Worm (Caenorhabditis elegans): ENCODE measurements around the gene npr-36.

The npr-36 gene

DNA sequence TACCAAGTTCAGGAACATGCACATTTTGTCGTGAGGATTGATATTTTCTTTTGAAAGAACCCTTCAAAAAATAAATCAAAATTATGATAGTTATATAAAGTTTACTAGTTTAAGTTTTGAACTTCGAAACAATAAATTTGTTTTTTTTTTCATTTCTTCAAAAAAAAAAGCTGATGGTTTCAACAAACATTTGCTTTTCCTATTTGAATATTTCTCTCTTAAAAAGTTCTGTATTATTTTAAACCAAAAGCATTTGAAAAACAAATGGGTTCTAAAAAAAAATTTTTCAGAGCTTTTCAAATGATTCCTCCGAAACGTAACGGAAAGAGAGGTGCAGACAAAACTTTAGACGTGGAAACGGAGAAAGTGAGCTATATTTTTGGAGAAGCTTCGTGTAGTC is 19.1 kb upstream of the npr-36 start, which contains the start of gene C53C11.1:
Gene C53C11.1, plus strand, starts transcription at position 301 of the 400 bp plus-strand sequence.
- no peak for TF ChIP-seq R02D3.7 (tag; optimal IDR thresholded peaks at IDR 0.05)
- no peak for TF ChIP-seq egl-27 (tag; optimal IDR thresholded peaks at IDR 0.05)
- no peak for TF ChIP-seq crh-2 (tag; optimal IDR thresholded peaks at IDR 0.05)
- no peak for TF ChIP-seq mbf-1 (tag; optimal IDR thresholded peaks at IDR 0.05)
- TF ChIP-seq lin-11 (tag; optimal IDR thresholded peaks at IDR 0.05), result no peak
- TF ChIP-seq blmp-1 (tag; optimal IDR thresholded peaks at IDR 0.05; ENCODE audit: insufficient read depth), result no peak
- no peak for TF ChIP-seq nhr-77 (tag; optimal IDR thresholded peaks at IDR 0.05)
- TF ChIP-seq sma-3 (GFP tag; optimal IDR thresholded peaks at IDR 0.05), result no peak

DNA sequence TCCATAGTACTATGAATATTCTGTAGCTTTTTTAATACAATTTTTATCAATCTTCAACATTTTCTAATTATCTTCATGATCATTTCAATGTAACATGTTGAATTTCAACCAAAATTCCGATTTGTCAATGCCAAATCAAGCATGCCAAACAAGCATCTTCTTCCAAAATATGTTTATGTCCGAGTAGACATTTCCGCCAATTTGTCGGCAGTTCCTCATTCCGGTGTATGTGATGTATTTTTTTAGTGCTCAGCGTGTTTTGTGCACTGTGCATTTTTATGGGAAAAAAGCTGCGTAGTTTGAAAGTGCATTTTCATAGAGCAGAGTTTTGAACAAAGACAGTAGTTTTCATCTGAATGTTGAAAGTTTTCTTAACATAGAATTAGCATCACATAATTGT is 10.1 kb upstream of the npr-36 start:
- TF ChIP-seq skn-1 (tag; optimal IDR thresholded peaks at IDR 0.05), result no peak
- no peak for TF ChIP-seq snpc-4 (tag; optimal IDR thresholded peaks at IDR 0.05)
- no peak for TF ChIP-seq nhr-10 (tag; optimal IDR thresholded peaks at IDR 0.05)
- no peak for TF ChIP-seq peb-1 (tag; optimal IDR thresholded peaks at IDR 0.05)
- TF ChIP-seq nhr-23 (tag; optimal IDR thresholded peaks at IDR 0.05), result no peak
- no peak for TF ChIP-seq ZK546.5 (tag; optimal IDR thresholded peaks at IDR 0.05)
- no peak for TF ChIP-seq elt-3 (tag; optimal IDR thresholded peaks at IDR 0.05)
- TF ChIP-seq nhr-21 (tag; optimal IDR thresholded peaks at IDR 0.05), result no peak

DNA sequence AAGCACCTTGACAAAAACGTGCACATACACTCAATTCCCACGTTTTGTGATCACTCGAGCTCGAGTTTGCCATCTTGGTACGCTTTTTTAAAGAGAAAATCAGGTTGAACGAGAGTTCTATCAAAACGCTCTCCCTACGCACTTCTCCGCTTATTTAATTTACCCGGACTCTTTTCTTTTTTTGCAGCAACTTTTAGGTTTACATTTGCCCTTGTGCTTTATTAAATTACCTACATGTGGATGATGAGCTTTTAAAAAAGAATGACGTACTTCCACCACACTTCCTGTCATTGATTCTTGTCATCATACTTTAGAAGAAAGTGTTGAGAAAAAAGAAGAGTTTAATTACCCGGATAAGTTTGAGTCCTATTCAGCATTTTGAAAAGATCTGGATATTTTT is 7.5 kb upstream of the npr-36 start:
- no peak for TF ChIP-seq nhr-12 (tag; optimal IDR thresholded peaks at IDR 0.05)
- no peak for TF ChIP-seq Y55F3AM.14 (GFP tag; optimal IDR thresholded peaks at IDR 0.05)
- peak; percentile 33 for TF ChIP-seq sma-9 (GFP tag; optimal IDR thresholded peaks at IDR 0.05)
- TF ChIP-seq sma-9 (tag; optimal IDR thresholded peaks at IDR 0.05), result no peak
- no peak for TF ChIP-seq snpc-4 (tag; optimal IDR thresholded peaks at IDR 0.05)
- no peak for TF ChIP-seq ama-1 (optimal IDR thresholded peaks at IDR 0.05)
- TF ChIP-seq nhr-25 (tag; optimal IDR thresholded peaks at IDR 0.05), result no peak
- TF ChIP-seq blmp-1 (tag; optimal IDR thresholded peaks at IDR 0.05; ENCODE audit: insufficient read depth), result no peak
- TF ChIP-seq C34F6.9 (tag; optimal IDR thresholded peaks at IDR 0.05), result peak; percentile 3
- no peak for TF ChIP-seq elt-1 (tag; optimal IDR thresholded peaks at IDR 0.05)
- no peak for TF ChIP-seq peb-1 (tag; optimal IDR thresholded peaks at IDR 0.05)
- TF ChIP-seq dmd-4 (tag; optimal IDR thresholded peaks at IDR 0.05), result no peak

DNA sequence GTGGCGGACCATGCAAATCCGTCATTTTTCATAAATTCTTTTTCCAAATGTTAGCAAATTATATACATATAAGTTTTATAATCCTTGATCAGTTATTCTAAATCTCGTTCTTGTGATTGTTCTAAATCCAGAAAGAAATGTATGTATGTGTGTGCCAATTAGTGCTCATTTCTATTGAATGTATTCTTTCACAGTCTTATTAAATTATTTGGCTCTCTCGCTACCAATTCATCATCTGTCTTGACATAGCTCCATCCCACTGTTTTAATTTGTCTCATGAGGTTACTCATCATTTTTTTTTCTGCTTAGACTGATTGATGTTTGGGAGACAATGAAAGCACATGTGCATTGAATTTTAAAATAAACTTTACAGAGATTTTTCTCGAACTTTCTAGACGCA is 4.1 kb upstream of the npr-36 start:
- no peak for TF ChIP-seq unc-39 (tag; optimal IDR thresholded peaks at IDR 0.05)
- no peak for TF ChIP-seq nhr-77 (tag; optimal IDR thresholded peaks at IDR 0.05)
- TF ChIP-seq nhr-12 (tag; optimal IDR thresholded peaks at IDR 0.05), result no peak
- TF ChIP-seq F13H6.1 (tag; optimal IDR thresholded peaks at IDR 0.05), result no peak
- TF ChIP-seq alr-1 (tag; optimal IDR thresholded peaks at IDR 0.05), result no peak
- TF ChIP-seq ama-1 (optimal IDR thresholded peaks at IDR 0.05), result no peak
- no peak for TF ChIP-seq skn-1 (tag; optimal IDR thresholded peaks at IDR 0.05)
- no peak for TF ChIP-seq nhr-6 (tag; optimal IDR thresholded peaks at IDR 0.05)
- no peak for TF ChIP-seq ztf-1 (GFP tag; conservative IDR thresholded peaks at IDR 0.05)
- TF ChIP-seq nhr-10 (tag; optimal IDR thresholded peaks at IDR 0.05), result no peak
- no peak for TF ChIP-seq ZK546.5 (tag; optimal IDR thresholded peaks at IDR 0.05)
- no peak for TF ChIP-seq nhr-23 (tag; optimal IDR thresholded peaks at IDR 0.05)
- no peak for TF ChIP-seq elt-3 (tag; optimal IDR thresholded peaks at IDR 0.05)
- TF ChIP-seq dmd-4 (tag; optimal IDR thresholded peaks at IDR 0.05), result no peak
- TF ChIP-seq nhr-129 (tag; optimal IDR thresholded peaks at IDR 0.05), result no peak
- TF ChIP-seq mab-5 (tag; optimal IDR thresholded peaks at IDR 0.05), result no peak
- TF ChIP-seq blmp-1 (tag; optimal IDR thresholded peaks at IDR 0.05; ENCODE audit: insufficient read depth), result no peak
- no peak for TF ChIP-seq ceh-82 (tag; optimal IDR thresholded peaks at IDR 0.05)
- TF ChIP-seq nhr-21 (tag; optimal IDR thresholded peaks at IDR 0.05), result no peak

DNA sequence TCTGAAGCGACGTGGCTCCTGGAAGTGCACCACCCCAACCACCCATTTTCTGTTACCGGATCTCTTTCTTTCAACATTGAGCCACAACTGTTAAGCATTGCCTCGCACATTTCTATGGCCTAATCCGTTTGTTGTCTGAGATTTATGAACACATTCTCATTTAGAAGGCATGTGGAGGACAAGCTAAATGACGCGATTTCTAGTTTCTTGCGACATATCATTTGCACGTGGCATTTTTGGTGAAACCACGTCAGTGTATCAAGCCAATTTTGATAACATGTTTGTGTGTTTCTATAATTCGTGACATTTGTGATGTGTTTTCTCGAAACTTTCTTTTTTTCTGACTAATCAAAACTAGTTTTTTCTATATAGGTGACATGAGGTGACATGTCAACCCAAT is 2.8 kb upstream of the npr-36 start:
- TF ChIP-seq nhr-77 (tag; optimal IDR thresholded peaks at IDR 0.05) (no peak), nhr-10 (tag; optimal IDR thresholded peaks at IDR 0.05) (no peak), snpc-4 (tag; optimal IDR thresholded peaks at IDR 0.05) (no peak), R02D3.7 (tag; optimal IDR thresholded peaks at IDR 0.05) (no peak), nhr-25 (tag; optimal IDR thresholded peaks at IDR 0.05) (no peak), fos-1 (tag; optimal IDR thresholded peaks at IDR 0.05) (no peak), peb-1 (tag; optimal IDR thresholded peaks at IDR 0.05) (no peak), egl-27 (tag; optimal IDR thresholded peaks at IDR 0.05) (no peak), elt-1 (tag; optimal IDR thresholded peaks at IDR 0.05) (no peak), lsy-2 (tag; optimal IDR thresholded peaks at IDR 0.05) (no peak), ama-1 (optimal IDR thresholded peaks at IDR 0.05) (no peak)
